Worm (Caenorhabditis elegans): ENCODE data around the gene T16G1.18.

T16G1.18 gene

DNA sequence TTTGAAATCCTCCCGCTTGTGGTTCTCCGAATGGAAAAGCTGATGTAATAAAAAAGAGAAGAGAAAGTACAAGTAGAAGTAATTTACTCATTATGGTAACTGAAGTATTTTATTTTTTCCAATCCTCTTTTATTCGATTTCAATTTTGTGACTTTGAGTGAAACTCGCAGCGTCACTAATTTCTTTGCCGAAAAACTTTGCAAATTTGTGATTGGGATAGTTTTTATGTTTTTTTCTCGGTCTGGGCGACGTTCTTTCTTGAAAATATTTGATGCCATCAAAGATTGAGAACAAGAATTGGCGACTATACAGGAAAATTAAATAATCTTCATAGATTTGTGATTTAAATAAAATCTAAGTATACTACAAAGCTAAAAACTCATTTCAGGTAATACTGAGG lies 48.5 kb downstream of the T16G1.18 start, which contains the start of gene far-4:
far-4 (minus strand) TSS at position 101 of the 400 bp plus-strand sequence.
- TF ChIP-seq blmp-1 (tag; optimal IDR thresholded peaks at IDR 0.05; ENCODE audit: insufficient read depth), result no peak

DNA sequence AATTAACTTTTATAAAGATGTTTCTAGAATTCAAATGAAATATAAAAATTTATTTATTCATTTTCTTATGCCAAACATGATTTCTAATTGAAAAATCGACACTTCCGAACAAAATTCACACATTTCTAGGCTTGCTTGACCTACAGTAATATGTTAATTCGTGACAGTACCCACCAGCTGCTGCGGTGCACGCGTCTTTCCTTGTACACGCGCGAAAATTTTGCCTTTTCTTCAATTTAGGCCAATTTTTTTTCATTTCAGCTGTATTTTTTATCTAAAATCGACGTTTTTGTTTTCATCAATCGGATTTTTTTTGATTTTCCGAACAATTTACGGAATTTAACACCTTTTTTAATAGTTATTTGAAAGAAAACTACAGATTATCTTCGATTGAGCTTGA lies 49.0 kb downstream of the T16G1.18 start:
- TF ChIP-seq R02D3.7 (tag; optimal IDR thresholded peaks at IDR 0.05) (no peak), nhr-10 (tag; optimal IDR thresholded peaks at IDR 0.05) (no peak), zag-1 (tag; optimal IDR thresholded peaks at IDR 0.05) (no peak), ztf-4 (tag; optimal IDR thresholded peaks at IDR 0.05) (no peak), nhr-77 (tag; optimal IDR thresholded peaks at IDR 0.05) (no peak), mbf-1 (tag; optimal IDR thresholded peaks at IDR 0.05) (no peak), snpc-4 (tag; optimal IDR thresholded peaks at IDR 0.05) (no peak), alr-1 (tag; optimal IDR thresholded peaks at IDR 0.05) (no peak), lin-11 (tag; optimal IDR thresholded peaks at IDR 0.05) (no peak)

Data from whole organism, L2 larva.